Fruit fly (Drosophila melanogaster): ENCODE data around the gene p130CAS.

Gene p130CAS

dm6 chr3L:129311-129816 is 23.3 kb upstream of the p130CAS start, which contains the start of gene Pdk1 (continued):
- TF ChIP-seq PHDP (tag; optimal IDR thresholded peaks at IDR 0.05) (no peak), CG9932 (GFP tag; IDR thresholded peaks at IDR 0.05) (no peak), Fer3 (tag; optimal IDR thresholded peaks at IDR 0.05) (no peak), Hr51 (GFP tag; optimal IDR thresholded peaks at IDR 0.05) (no peak), cg (GFP tag; optimal IDR thresholded peaks at IDR 0.05) (peak; percentile 23), Drgx (GFP tag; IDR thresholded peaks at IDR 0.05) (0 out of 2 replicates have a peak, but pooled peaks have one; percentile 28), trem (tag; optimal IDR thresholded peaks at IDR 0.05) (no peak), CoRest (tag; optimal IDR thresholded peaks at IDR 0.05) (no peak), Atf3 (GFP tag; optimal IDR thresholded peaks at IDR 0.05) (no peak), CG13624 (GFP tag; optimal IDR thresholded peaks at IDR 0.05) (peak; percentile 19), CG12071 (GFP tag; optimal IDR thresholded peaks at IDR 0.05) (peak; percentile 58), CG7372 (GFP tag; IDR thresholded peaks at IDR 0.05) (no peak), Mad (GFP tag; optimal IDR thresholded peaks at IDR 0.05) (no peak), CG13296 (GFP tag; optimal IDR thresholded peaks at IDR 0.05) (no peak), ato (GFP tag; IDR thresholded peaks at IDR 0.05; ENCODE audit: partially characterized antibody) (peak; percentile 60), wdn (GFP tag; IDR thresholded peaks at IDR 0.05) (no peak), ind (GFP tag; optimal IDR thresholded peaks at IDR 0.05) (no peak), D (optimal IDR thresholded peaks at IDR 0.05) (no peak), D (GFP tag; optimal IDR thresholded peaks at IDR 0.05) (no peak), Kr (GFP tag; optimal IDR thresholded peaks at IDR 0.05) (no peak), CG1233 (GFP tag; optimal IDR thresholded peaks at IDR 0.05) (peak; percentile 20), BtbVII (GFP tag; optimal IDR thresholded peaks at IDR 0.05) (peak; percentile 28), CG30403 (GFP tag; optimal IDR thresholded peaks at IDR 0.05) (no peak), kah (GFP tag; optimal IDR thresholded peaks at IDR 0.05) (peak; percentile 35), CG8388 (GFP tag; optimal IDR thresholded peaks at IDR 0.05) (no peak), CG31388 (GFP tag; optimal IDR thresholded peaks at IDR 0.05) (no peak), CG9797 (GFP tag; optimal IDR thresholded peaks at IDR 0.05) (no peak), fd3F (GFP tag; optimal IDR thresholded peaks at IDR 0.05) (no peak), vnd (GFP tag; IDR thresholded peaks at IDR 0.05; ENCODE audit: partially characterized antibody) (no peak), Eip74EF (GFP tag; optimal IDR thresholded peaks at IDR 0.05) (peak in 1 of 2 experiments; percentile 36), corto (GFP tag; optimal IDR thresholded peaks at IDR 0.05) (no peak), CG2129 (GFP tag; IDR thresholded peaks at IDR 0.05; ENCODE audit: partially characterized antibody) (no peak), Xrp1 (GFP tag; IDR thresholded peaks at IDR 0.05) (no peak), Dek (tag; optimal IDR thresholded peaks at IDR 0.05) (no peak), CG15601 (tag; optimal IDR thresholded peaks at IDR 0.05) (no peak), MTF-1 (GFP tag; optimal IDR thresholded peaks at IDR 0.05; ENCODE audit: borderline replicate concordance) (peak; percentile 31), CG14050 (GFP tag; IDR thresholded peaks at IDR 0.05) (no peak), gt (GFP tag; IDR thresholded peaks at IDR 0.05) (no peak), CG1024 (GFP tag; IDR thresholded peaks at IDR 0.05) (no peak), zen2 (GFP tag; IDR thresholded peaks at IDR 0.05; ENCODE audit: partially characterized antibody) (no peak), dimm (GFP tag; IDR thresholded peaks at IDR 0.05) (no peak), wek (GFP tag; optimal IDR thresholded peaks at IDR 0.05) (peak; percentile 16), NC2α (GFP tag; optimal IDR thresholded peaks at IDR 0.05) (peak; percentile 31), CG31224 (GFP tag; IDR thresholded peaks at IDR 0.05) (no peak), CG11695 (GFP tag; IDR thresholded peaks at IDR 0.05) (no peak), CG43689 (GFP tag; IDR thresholded peaks at IDR 0.05) (no peak), CG17612 (GFP tag; IDR thresholded peaks at IDR 0.05) (no peak), btn (GFP tag; optimal IDR thresholded peaks at IDR 0.05) (no peak), Bdp1 (GFP tag; optimal IDR thresholded peaks at IDR 0.05) (no peak), D19B (GFP tag; optimal IDR thresholded peaks at IDR 0.05) (peak; percentile 27), Abd-B (GFP tag; optimal IDR thresholded peaks at IDR 0.05) (no peak)

Data from whole organism, embryonic.